Worm (Caenorhabditis elegans): ENCODE measurements around the gene vha-2.
A peak's percentile ranks its signal among the peaks of the same experiment; 100 is the strongest.

Gene vha-2

ce11 chrIII:9762093-9762748 is 19.7 kb upstream of the vha-2 start, which contains the start of gene gcc-2:
Gene gcc-2 (minus strand): TSS chrIII:9762143.
- TF ChIP-seq F10B5.3 (tag; optimal IDR thresholded peaks at IDR 0.05) (no peak), aha-1 (tag) (peak; percentile 13), mes-2 (tag; optimal IDR thresholded peaks at IDR 0.05; ENCODE audit: poor library complexity, severe bottlenecking) (peak; percentile 9), nhr-42 (GFP tag; IDR thresholded peaks at IDR 0.05) (no peak), dmd-9 (GFP tag; IDR thresholded peaks at IDR 0.05) (no peak), lin-39 (tag; optimal IDR thresholded peaks at IDR 0.05) (no peak), attf-4 (tag; optimal IDR thresholded peaks at IDR 0.05) (no peak), dpl-1 (GFP tag; optimal IDR thresholded peaks at IDR 0.05) (no peak), ctbp-1 (GFP tag; IDR thresholded peaks at IDR 0.05) (no peak)

- TF ChIP-seq ctbp-1 (GFP tag; IDR thresholded peaks at IDR 0.05): 0 out of 2 replicates have a peak, but pooled peaks have one; percentile 7
- no peak for TF ChIP-seq nhr-237 (tag; optimal IDR thresholded peaks at IDR 0.05)
- TF ChIP-seq unc-130 (GFP tag; optimal IDR thresholded peaks at IDR 0.05): no peak
- no peak for TF ChIP-seq nhr-10 (tag; optimal IDR thresholded peaks at IDR 0.05)
- no peak for TF ChIP-seq ceh-62 (tag; optimal IDR thresholded peaks at IDR 0.05)
- TF ChIP-seq hmg-1.1 (GFP tag; IDR thresholded peaks at IDR 0.05): 0 out of 2 replicates have a peak, but pooled peaks have one; percentile 18
- TF ChIP-seq lin-39 (tag; optimal IDR thresholded peaks at IDR 0.05): no peak
- TF ChIP-seq T20F7.1 (GFP tag; optimal IDR thresholded peaks at IDR 0.05): no peak
- peak; percentile 15; the same call in 1 of the 2 replicates for TF ChIP-seq mdt-29 (GFP tag; IDR thresholded peaks at IDR 0.05)
- no peak for TF ChIP-seq zag-1 (tag; optimal IDR thresholded peaks at IDR 0.05)
- no peak for TF ChIP-seq dmd-8 (GFP tag; IDR thresholded peaks at IDR 0.05)
- no peak for TF ChIP-seq Y48G9A.11 (GFP tag; IDR thresholded peaks at IDR 0.05)
- TF ChIP-seq mes-2 (tag; optimal IDR thresholded peaks at IDR 0.05; ENCODE audit: poor library complexity, severe bottlenecking): no peak
- peak; percentile 53 for TF ChIP-seq egl-43 (GFP tag; IDR thresholded peaks at IDR 0.05)
- TF ChIP-seq fkh-10 (GFP tag; optimal IDR thresholded peaks at IDR 0.05): no peak
- TF ChIP-seq dve-1 (tag; optimal IDR thresholded peaks at IDR 0.05; ENCODE audit: insufficient read depth): no peak
- TF ChIP-seq aly-2 (tag; optimal IDR thresholded peaks at IDR 0.05): no peak
- TF ChIP-seq nhr-76 (tag; optimal IDR thresholded peaks at IDR 0.05): no peak
- TF ChIP-seq lim-7 (GFP tag; IDR thresholded peaks at IDR 0.05): no peak
- no peak for TF ChIP-seq nhr-48 (tag; optimal IDR thresholded peaks at IDR 0.05)
- TF ChIP-seq egl-27 (tag; optimal IDR thresholded peaks at IDR 0.05): no peak
- no peak for TF ChIP-seq mxl-3 (GFP tag; optimal IDR thresholded peaks at IDR 0.05)
- TF ChIP-seq Y75B8A.6 (GFP tag; IDR thresholded peaks at IDR 0.05): no peak
- TF ChIP-seq ZK546.5 (tag; optimal IDR thresholded peaks at IDR 0.05): no peak
- TF ChIP-seq nhr-28 (tag; optimal IDR thresholded peaks at IDR 0.05): no peak
- TF ChIP-seq F10B5.3 (tag; optimal IDR thresholded peaks at IDR 0.05): no peak
- no peak for TF ChIP-seq spr-1 (tag; optimal IDR thresholded peaks at IDR 0.05)
- no peak for TF ChIP-seq zfp-2 (tag; optimal IDR thresholded peaks at IDR 0.05)
- TF ChIP-seq unc-62 (GFP tag; optimal IDR thresholded peaks at IDR 0.05 in 1 of 2): peak in 1 of 2 experiments; percentile 68
- no peak for TF ChIP-seq unc-62 (tag; optimal IDR thresholded peaks at IDR 0.05)
- no peak for TF ChIP-seq ama-1 (optimal IDR thresholded peaks at IDR 0.05)
- TF ChIP-seq rbr-2 (tag; optimal IDR thresholded peaks at IDR 0.05): no peak
- TF ChIP-seq set-16 (GFP tag; IDR thresholded peaks at IDR 0.05): peak; percentile 62; the same call in 1 of the 2 replicates
Observed at ce11 chrIII:9764718-9765117, 17.2 kb upstream of the vha-2 start.

- TF ChIP-seq F10B5.3 (tag; optimal IDR thresholded peaks at IDR 0.05): peak; percentile 91
- peak; percentile 33 for TF ChIP-seq pqm-1 (tag; optimal IDR thresholded peaks at IDR 0.05)
- 0 out of 2 replicates have a peak, but pooled peaks have one; percentile 56 for TF ChIP-seq dmd-8 (GFP tag; IDR thresholded peaks at IDR 0.05)
- peak; percentile 91 for TF ChIP-seq lin-13 (GFP tag; optimal IDR thresholded peaks at IDR 0.05)
- TF ChIP-seq mes-2 (tag; optimal IDR thresholded peaks at IDR 0.05; ENCODE audit: poor library complexity, severe bottlenecking): peak; percentile 95
- no peak for TF ChIP-seq ces-1 (GFP tag; optimal IDR thresholded peaks at IDR 0.05)
- TF ChIP-seq jun-1 (tag; optimal IDR thresholded peaks at IDR 0.05): peak; percentile 95
- TF ChIP-seq unc-130 (GFP tag; optimal IDR thresholded peaks at IDR 0.05): peak; percentile 1
- peak; percentile 97 to 99 for TF ChIP-seq mdl-1 (tag; optimal IDR thresholded peaks at IDR 0.05)
- peak; percentile 77 to 92 for TF ChIP-seq daf-16 (GFP tag; optimal IDR thresholded peaks at IDR 0.05)
- TF ChIP-seq daf-16 (tag; optimal IDR thresholded peaks at IDR 0.05): peak; percentile 91
- peak; percentile 96 for TF ChIP-seq tra-1 (GFP tag; IDR thresholded peaks at IDR 0.05)
- peak; percentile 83 for TF ChIP-seq daf-19 (GFP tag; conservative IDR thresholded peaks at IDR 0.05)
- peak; percentile 78 for TF ChIP-seq snpc-1.2 (GFP tag; IDR thresholded peaks at IDR 0.05)
- TF ChIP-seq D1046.2 (GFP tag; IDR thresholded peaks at IDR 0.05): peak; percentile 93
- TF ChIP-seq unc-62 (GFP tag; optimal IDR thresholded peaks at IDR 0.05 in 1 of 2): peak in 1 of 2 experiments; percentile 100
- TF ChIP-seq unc-62 (tag; optimal IDR thresholded peaks at IDR 0.05): no peak
- TF ChIP-seq spr-1 (tag; optimal IDR thresholded peaks at IDR 0.05): peak; percentile 95
Observed at ce11 chrIII:9765465-9765900, 16.5 kb upstream of the vha-2 start.

Data from whole organism, L4 larva.